Worm (Caenorhabditis elegans): ENCODE measurements around the gene set-6.

The set-6 gene

DNA sequence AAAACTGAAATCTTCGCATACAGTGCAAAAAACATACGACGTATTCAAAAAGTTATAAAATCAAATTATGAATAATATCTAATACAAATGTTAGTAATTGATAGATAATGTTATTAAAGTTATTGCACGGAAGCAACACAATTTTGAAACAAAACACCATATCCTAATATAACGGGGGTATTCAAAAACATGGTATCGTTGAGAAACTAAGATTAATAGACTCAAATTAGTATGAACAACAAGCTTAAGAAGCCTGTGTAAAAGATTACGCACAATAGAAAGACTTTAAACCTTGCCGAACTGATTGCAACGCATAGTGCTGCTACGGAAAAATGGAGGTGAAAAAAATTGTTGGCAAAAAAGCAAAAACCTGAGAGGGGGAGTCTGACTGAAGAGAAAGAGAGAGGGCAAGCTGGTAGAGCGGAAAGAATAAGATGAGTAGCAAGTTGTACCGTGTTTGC lies 31.1 kb upstream of the set-6 start, which contains the start of gene sma-5:
Gene sma-5, minus strand, starts transcription at position 51 of the 461 bp plus-strand sequence.
- TF ChIP-seq ztf-16 (tag; optimal IDR thresholded peaks at IDR 0.05): no peak
- peak; percentile 39 for TF ChIP-seq pax-1 (tag; optimal IDR thresholded peaks at IDR 0.05)
- TF ChIP-seq F13H6.1 (tag; optimal IDR thresholded peaks at IDR 0.05): no peak

DNA sequence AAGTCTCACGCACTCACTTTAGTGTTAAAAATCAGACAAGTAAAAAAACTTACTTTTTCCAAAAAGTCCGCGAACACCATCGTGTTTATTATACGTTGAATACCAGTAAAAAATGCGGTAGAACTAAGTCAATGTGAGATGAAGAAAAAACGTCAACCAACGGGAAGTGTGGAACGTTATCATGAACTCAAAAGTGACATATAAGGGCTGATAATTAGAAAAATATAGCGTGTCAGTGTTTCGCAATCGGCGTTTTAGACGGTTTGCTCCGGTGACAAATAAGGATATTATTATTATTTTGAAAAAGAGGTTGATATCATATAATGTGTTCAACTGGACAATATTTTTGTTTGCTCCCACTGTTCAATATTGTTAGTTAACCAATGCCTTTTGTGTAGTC lies 30.4 kb upstream of the set-6 start:
- TF ChIP-seq fkh-6 (tag; optimal IDR thresholded peaks at IDR 0.05): no peak
- no peak for TF ChIP-seq pha-2 (tag; optimal IDR thresholded peaks at IDR 0.05)
- TF ChIP-seq gmeb-2 (tag; optimal IDR thresholded peaks at IDR 0.05): no peak
- no peak for TF ChIP-seq ceh-18 (tag; optimal IDR thresholded peaks at IDR 0.05)
- no peak for TF ChIP-seq pha-4 (tag; optimal IDR thresholded peaks at IDR 0.05)
- no peak for TF ChIP-seq unc-42 (tag; optimal IDR thresholded peaks at IDR 0.05)
- TF ChIP-seq ceh-24 (tag; optimal IDR thresholded peaks at IDR 0.05): no peak
- TF ChIP-seq K09A11.1 (tag; optimal IDR thresholded peaks at IDR 0.05; ENCODE audit: insufficient read depth): no peak
- TF ChIP-seq nhr-11 (tag; optimal IDR thresholded peaks at IDR 0.05): no peak
- TF ChIP-seq ttx-3 (tag; optimal IDR thresholded peaks at IDR 0.05): no peak
- no peak for TF ChIP-seq pag-3 (tag; optimal IDR thresholded peaks at IDR 0.05; ENCODE audit: borderline replicate concordance)
- no peak for TF ChIP-seq Y22D7AL.16 (tag; optimal IDR thresholded peaks at IDR 0.05)
- TF ChIP-seq hlh-30 (tag; optimal IDR thresholded peaks at IDR 0.05; ENCODE audit: insufficient read depth): no peak
- no peak for TF ChIP-seq ceh-2 (tag; optimal IDR thresholded peaks at IDR 0.05)

DNA sequence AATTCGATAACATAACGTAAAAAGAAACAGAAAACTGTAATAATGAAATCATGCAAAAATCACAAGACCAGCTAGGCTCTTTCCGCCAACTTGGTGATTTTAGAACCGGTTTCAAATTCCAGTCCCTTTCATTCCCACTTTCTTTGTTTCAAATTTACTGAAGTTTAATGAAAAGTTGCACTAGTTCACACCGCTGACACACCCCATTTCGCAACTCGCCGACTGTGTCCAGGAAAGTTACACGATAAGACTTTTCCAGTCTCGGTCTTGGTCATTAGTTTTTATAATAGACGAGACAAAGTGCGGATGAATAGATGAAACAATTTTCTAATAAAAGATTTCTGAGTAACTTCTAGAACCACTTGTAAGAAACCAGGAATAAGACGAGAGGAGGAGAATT lies 29.5 kb upstream of the set-6 start:
- no peak for TF ChIP-seq ceh-24 (tag; optimal IDR thresholded peaks at IDR 0.05)
- TF ChIP-seq ceh-30 (tag; optimal IDR thresholded peaks at IDR 0.05): no peak
- no peak for TF ChIP-seq ttx-3 (tag; optimal IDR thresholded peaks at IDR 0.05)
- no peak for TF ChIP-seq pha-2 (tag; optimal IDR thresholded peaks at IDR 0.05)
- no peak for TF ChIP-seq C08G9.2 (tag; optimal IDR thresholded peaks at IDR 0.05)
- no peak for TF ChIP-seq ceh-9 (tag; optimal IDR thresholded peaks at IDR 0.05)
- no peak for TF ChIP-seq fkh-6 (tag; optimal IDR thresholded peaks at IDR 0.05)
- TF ChIP-seq ceh-14 (tag; optimal IDR thresholded peaks at IDR 0.05): no peak
- no peak for TF ChIP-seq mec-3 (tag; optimal IDR thresholded peaks at IDR 0.05; ENCODE audit: borderline replicate concordance)
- no peak for TF ChIP-seq dve-1 (tag; optimal IDR thresholded peaks at IDR 0.05)
- TF ChIP-seq dmd-4 (tag; optimal IDR thresholded peaks at IDR 0.05; ENCODE audit: borderline replicate concordance): no peak
- no peak for TF ChIP-seq ceh-18 (tag; optimal IDR thresholded peaks at IDR 0.05)

DNA sequence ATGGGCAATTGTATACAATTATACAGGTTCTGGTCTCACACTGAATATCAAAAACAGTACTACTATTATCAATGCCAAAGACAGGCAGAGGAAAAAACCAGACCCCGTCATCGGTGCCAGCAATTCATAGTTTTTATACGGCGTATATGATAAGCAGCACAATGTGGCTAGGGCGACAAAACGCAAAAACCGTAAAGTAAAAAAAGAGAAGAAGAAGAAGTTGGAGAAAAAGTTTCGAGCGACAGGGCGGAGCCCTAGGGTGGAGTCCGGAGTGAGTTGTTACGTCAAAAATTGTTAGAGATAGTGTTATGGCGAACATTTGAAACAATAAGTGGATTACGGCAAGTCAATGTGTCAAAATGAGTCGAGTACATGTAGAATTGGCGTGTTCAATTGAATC lies 27.1 kb upstream of the set-6 start:
- no peak for TF ChIP-seq ceh-31 (tag; optimal IDR thresholded peaks at IDR 0.05)
- no peak for TF ChIP-seq T23F11.4 (GFP tag; optimal IDR thresholded peaks at IDR 0.05)
- no peak for TF ChIP-seq lim-6 (tag; optimal IDR thresholded peaks at IDR 0.05)
- TF ChIP-seq K02D7.2 (tag; optimal IDR thresholded peaks at IDR 0.05): no peak
- TF ChIP-seq syd-9 (tag; optimal IDR thresholded peaks at IDR 0.05): no peak
- no peak for TF ChIP-seq ttx-3 (tag; optimal IDR thresholded peaks at IDR 0.05)
- TF ChIP-seq che-1 (tag; optimal IDR thresholded peaks at IDR 0.05): no peak
- TF ChIP-seq zip-5 (tag; optimal IDR thresholded peaks at IDR 0.05): no peak
- no peak for TF ChIP-seq hlh-30 (tag; optimal IDR thresholded peaks at IDR 0.05; ENCODE audit: insufficient read depth)
- no peak for TF ChIP-seq pha-2 (tag; optimal IDR thresholded peaks at IDR 0.05)

DNA sequence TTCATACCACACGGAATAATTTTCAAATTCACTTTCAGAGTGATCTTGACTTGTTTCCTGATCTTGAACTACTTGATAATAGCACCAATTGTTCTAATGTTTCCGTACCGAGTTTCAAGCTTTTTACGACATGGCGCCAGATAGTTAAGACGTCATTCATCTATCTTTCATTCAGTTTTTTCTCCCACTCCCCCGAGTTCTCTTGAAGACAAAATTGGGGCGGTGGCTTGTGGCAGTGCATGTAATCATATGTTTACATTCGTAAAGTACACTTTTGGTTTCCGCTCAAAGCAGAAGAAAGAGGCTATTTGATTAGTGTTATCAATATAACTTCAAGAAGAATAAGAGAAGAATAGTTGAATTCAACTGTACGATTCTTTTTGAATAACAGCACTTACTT lies 25.1 kb upstream of the set-6 start:
- no peak for TF ChIP-seq elt-2 (tag; optimal IDR thresholded peaks at IDR 0.05)
- no peak for TF ChIP-seq sox-4 (tag; optimal IDR thresholded peaks at IDR 0.05)
- TF ChIP-seq zip-5 (tag; optimal IDR thresholded peaks at IDR 0.05): no peak
- TF ChIP-seq odd-2 (tag; optimal IDR thresholded peaks at IDR 0.05): no peak
- TF ChIP-seq pat-9 (tag; optimal IDR thresholded peaks at IDR 0.05): no peak
- no peak for TF ChIP-seq ceh-34 (tag; optimal IDR thresholded peaks at IDR 0.05)
- TF ChIP-seq hlh-13 (GFP tag; optimal IDR thresholded peaks at IDR 0.05): no peak
